Fruit fly (Drosophila melanogaster) whole organism, embryonic: Measurements from ENCODE around the gene Tis11.

Experiments
- Abd-B ChIP-seq: fragments of 200-800 bp; sonication (Bioruptor generic); optimal IDR thresholded peaks from 2 replicates; lab custom pipeline; 2018; ENCODE audit warnings: missing biosample characterization, mild to moderate bottlenecking, missing genetic modification characterization, moderate library complexity
- Adf1 ChIP-seq: fragments of 200-800 bp; sonication (Bioruptor generic); IDR thresholded peaks from 2 replicates; pipeline ENCODE4 v1.3.6; 2022; ENCODE audit warnings: missing biosample characterization, missing genetic modification characterization
- BEAF-32 ChIP-seq: fragments of 200-800 bp; sonication (Bioruptor generic); optimal IDR thresholded peaks from 3 replicates; lab custom pipeline; 2017; ENCODE audit warnings: missing biosample characterization, missing genetic modification characterization, mild to moderate bottlenecking, moderate library complexity, missing genetic modification reagents
- CG10431 ChIP-seq: fragments of 200-800 bp; sonication (Bioruptor generic); optimal IDR thresholded peaks from 3 replicates; lab custom pipeline; 2018; ENCODE audit warnings: missing biosample characterization, mild to moderate bottlenecking, missing genetic modification characterization
- CG10565 ChIP-seq: fragments of 200-800 bp; sonication (Bioruptor generic); optimal IDR thresholded peaks from 3 replicates; lab custom pipeline; 2016; ENCODE audit warnings: missing biosample characterization, mild to moderate bottlenecking, missing genetic modification characterization
- CG11695 ChIP-seq: fragments of 200-800 bp; sonication (Bioruptor generic); IDR thresholded peaks from 3 replicates; pipeline ENCODE4 v1.3.6; 2022; ENCODE audit warnings: missing biosample characterization, missing genetic modification characterization
- CG1233 ChIP-seq: fragments of 200-800 bp; sonication (Bioruptor generic); optimal IDR thresholded peaks from 4 replicates; lab custom pipeline; 2018; ENCODE audit warnings: missing biosample characterization, mild to moderate bottlenecking, missing genetic modification characterization
- CG13624 ChIP-seq: fragments of 200-800 bp; sonication (Bioruptor generic); optimal IDR thresholded peaks from 2 replicates; lab custom pipeline; 2016; ENCODE audit warnings: missing biosample characterization, missing genetic modification characterization
- CG13894 ChIP-seq: fragments of 200-800 bp; sonication (Bioruptor generic); optimal IDR thresholded peaks from 3 replicates; lab custom pipeline; 2018; ENCODE audit warnings: missing biosample characterization, mild to moderate bottlenecking, missing genetic modification characterization, moderate library complexity
- CG14014 ChIP-seq: fragments of 200-800 bp; sonication (Bioruptor generic); IDR thresholded peaks from 2 replicates; pipeline ENCODE4 v1.3.6; 2022; ENCODE audit warnings: missing biosample characterization, missing genetic modification characterization
- CG16863 ChIP-seq: fragments of 200-800 bp; sonication (Bioruptor generic); optimal IDR thresholded peaks from 3 replicates; lab custom pipeline; 2016; ENCODE audit warnings: missing biosample characterization, missing genetic modification characterization
- CG2202 ChIP-seq: fragments of 200-800 bp; sonication (Bioruptor generic); optimal IDR thresholded peaks from 2 replicates; lab custom pipeline; 2018; ENCODE audit warnings: missing biosample characterization, mild to moderate bottlenecking, missing genetic modification characterization
- CG2889 ChIP-seq: fragments of 200-800 bp; sonication (Bioruptor generic); IDR thresholded peaks from 3 replicates; pipeline ENCODE4 v1.3.6; 2022; ENCODE audit warnings: missing biosample characterization, missing genetic modification characterization
- CG31388 ChIP-seq: fragments of 200-800 bp; sonication (Bioruptor generic); optimal IDR thresholded peaks from 2 replicates; lab custom pipeline; 2016; ENCODE audit warnings: missing biosample characterization, missing genetic modification characterization
- CG33213 ChIP-seq: fragments of 200-800 bp; sonication (Bioruptor generic); optimal IDR thresholded peaks from 3 replicates; lab custom pipeline; 2016; ENCODE audit warnings: missing biosample characterization, missing genetic modification characterization
- CG34224 ChIP-seq: fragments of 200-800 bp; sonication (Bioruptor generic); IDR thresholded peaks from 3 replicates; pipeline ENCODE4 v1.3.6; 2022; ENCODE audit warnings: missing biosample characterization, missing genetic modification characterization; ENCODE audit not compliant: partially characterized antibody
- CG3847 ChIP-seq: fragments of 200-800 bp; sonication (Bioruptor generic); IDR thresholded peaks from 2 replicates; pipeline ENCODE4 v1.3.6; 2022; ENCODE audit warnings: missing biosample characterization, missing genetic modification characterization
- CG4404 ChIP-seq: fragments of 200-800 bp; sonication (Bioruptor generic); IDR thresholded peaks from 2 replicates; pipeline ENCODE4 v1.3.6; 2022; ENCODE audit warnings: missing biosample characterization, missing genetic modification characterization
- CG6272 ChIP-seq: fragments of 200-800 bp; sonication (Bioruptor generic); IDR thresholded peaks from 2 replicates; pipeline ENCODE4 v1.3.6; 2022; ENCODE audit warnings: missing biosample characterization, missing genetic modification characterization
- CG6689 ChIP-seq: fragments of 200-800 bp; sonication (Bioruptor generic); IDR thresholded peaks from 2 replicates; pipeline ENCODE4 v1.3.6; 2022; ENCODE audit warnings: missing biosample characterization, missing genetic modification characterization
- CG8089 ChIP-seq: fragments of 200-800 bp; sonication (Bioruptor generic); optimal IDR thresholded peaks from 3 replicates; lab custom pipeline; 2016; ENCODE audit warnings: missing biosample characterization, missing genetic modification characterization
- CG8765 ChIP-seq: fragments of 200-800 bp; sonication (Bioruptor generic); IDR thresholded peaks from 2 replicates; pipeline ENCODE4 v1.3.6; 2022; ENCODE audit warnings: missing biosample characterization, missing genetic modification characterization
- CG9876 ChIP-seq: fragments of 200-800 bp; sonication (Bioruptor generic); optimal IDR thresholded peaks from 2 replicates; lab custom pipeline; 2016; ENCODE audit warnings: missing biosample characterization, missing genetic modification characterization
- E2f2 ChIP-seq: fragments of 200-800 bp; sonication (Bioruptor generic); IDR thresholded peaks from 2 replicates; pipeline ENCODE4 v1.3.6; 2022; ENCODE audit warnings: missing biosample characterization, missing genetic modification characterization
- Ets65A ChIP-seq: fragments of 200-800 bp; sonication (Bioruptor generic); peaks from one replicate; lab custom pipeline; 2016; ENCODE audit warnings: missing biosample characterization, missing genetic modification characterization
- HLH3B ChIP-seq: fragments of 200-800 bp; sonication (Bioruptor generic); IDR thresholded peaks from 2 replicates; pipeline ENCODE4 v1.3.6; 2022; ENCODE audit warnings: missing biosample characterization, missing genetic modification characterization
- HLHmδ ChIP-seq: fragments of 200-800 bp; sonication (Bioruptor generic); optimal IDR thresholded peaks from 2 replicates; lab custom pipeline; 2018; ENCODE audit warnings: missing biosample characterization, mild to moderate bottlenecking, missing genetic modification characterization, moderate library complexity
- Hr3 ChIP-seq: fragments of 200-800 bp; sonication (Bioruptor generic); optimal IDR thresholded peaks from 3 replicates; lab custom pipeline; 2016; ENCODE audit warnings: missing biosample characterization, missing genetic modification characterization
- Med ChIP-seq: fragments of 200-800 bp; sonication (Bioruptor generic); peaks from one replicate; lab custom pipeline; 2016; ENCODE audit warnings: missing biosample characterization, missing genetic modification characterization, mild to moderate bottlenecking, inconsistent platforms, moderate library complexity
- PHDP ChIP-seq: fragments of 200-800 bp; sonication (Bioruptor generic); optimal IDR thresholded peaks from 3 replicates; lab custom pipeline; 2018; ENCODE audit warnings: missing biosample characterization, mild to moderate bottlenecking, missing genetic modification characterization, moderate library complexity
- Spps ChIP-seq: fragments of 200-800 bp; sonication (Bioruptor generic); optimal IDR thresholded peaks from 2 replicates; lab custom pipeline; 2018; ENCODE audit warnings: missing biosample characterization, mild to moderate bottlenecking, missing genetic modification characterization
- Usf ChIP-seq: fragments of 200-800 bp; sonication (Bioruptor generic); optimal IDR thresholded peaks from 2 replicates; lab custom pipeline; 2017; ENCODE audit warnings: missing genotype, missing biosample characterization, missing genetic modification characterization
- ab ChIP-seq: fragments of 200-800 bp; sonication (Bioruptor generic); optimal IDR thresholded peaks from 2 replicates; lab custom pipeline; 2016; ENCODE audit warnings: missing biosample characterization, missing genetic modification characterization
- bsh ChIP-seq, 2 experiments: fragments of 200-800 bp; sonication (Bioruptor generic); optimal IDR thresholded peaks; 2 replicates each; lab custom pipeline; 2017 to 2018; ENCODE audit warnings: mild to moderate bottlenecking in 2 of 2, missing biosample characterization in 2 of 2, missing genetic modification characterization in 2 of 2, moderate library complexity in 1 of 2
- danr ChIP-seq: fragments of 200-800 bp; sonication (Bioruptor generic); IDR thresholded peaks from 2 replicates; pipeline ENCODE4 v1.3.6; 2022; ENCODE audit warnings: missing biosample characterization, missing genetic modification characterization
- disco-r ChIP-seq: fragments of 200-800 bp; sonication (Bioruptor generic); optimal IDR thresholded peaks from 2 replicates; lab custom pipeline; 2016; ENCODE audit warnings: missing biosample characterization, missing genetic modification characterization
- dysf ChIP-seq: fragments of 200-800 bp; sonication (Bioruptor generic); IDR thresholded peaks from 3 replicates; pipeline ENCODE4 v1.3.6; 2022; ENCODE audit warnings: missing biosample characterization, missing genetic modification characterization
- esg ChIP-seq: fragments of 200-800 bp; sonication (Bioruptor generic); conservative IDR thresholded peaks from 2 replicates; pipeline ENCODE4 v1.3.6; 2022; ENCODE audit warnings: missing biosample characterization, missing genetic modification characterization
- fu2 ChIP-seq: fragments of 200-800 bp; sonication (Bioruptor generic); optimal IDR thresholded peaks from 2 replicates; lab custom pipeline; 2016; ENCODE audit warnings: missing biosample characterization, missing genetic modification characterization
- her ChIP-seq: fragments of 200-800 bp; sonication (Bioruptor generic); optimal IDR thresholded peaks from 2 replicates; lab custom pipeline; 2016; ENCODE audit warnings: missing biosample characterization, missing genetic modification characterization
- inv ChIP-seq: fragments of 200-800 bp; sonication (Bioruptor generic); IDR thresholded peaks from 2 replicates; pipeline ENCODE4 v1.3.6; 2022; ENCODE audit warnings: missing biosample characterization, missing genetic modification characterization; ENCODE audit not compliant: partially characterized antibody
- kah ChIP-seq: fragments of 200-800 bp; sonication (Bioruptor generic); optimal IDR thresholded peaks from 2 replicates; lab custom pipeline; 2018; ENCODE audit warnings: missing biosample characterization, mild to moderate bottlenecking, missing genetic modification characterization
- lmd ChIP-seq: fragments of 200-800 bp; sonication (Bioruptor generic); IDR thresholded peaks from 2 replicates; pipeline ENCODE4 v1.3.6; 2022; ENCODE audit warnings: missing biosample characterization, missing genetic modification characterization
- nom ChIP-seq: fragments of 200-800 bp; sonication (Bioruptor generic); optimal IDR thresholded peaks from 2 replicates; lab custom pipeline; 2017; ENCODE audit warnings: missing biosample characterization, missing genetic modification characterization, mild to moderate bottlenecking, moderate library complexity, missing genetic modification reagents
- pfk ChIP-seq: fragments of 200-800 bp; sonication (Bioruptor generic); optimal IDR thresholded peaks from 2 replicates; lab custom pipeline; 2018; ENCODE audit warnings: missing biosample characterization, mild to moderate bottlenecking, missing genetic modification characterization, moderate library complexity
- pros ChIP-seq: fragments of 200-800 bp; sonication (Bioruptor generic); optimal IDR thresholded peaks from 3 replicates; lab custom pipeline; 2019; ENCODE audit warnings: missing biosample characterization, mild to moderate bottlenecking, missing genetic modification characterization, moderate library complexity
- shn ChIP-seq: fragments of 200-800 bp; sonication (Bioruptor generic); optimal IDR thresholded peaks from 3 replicates; lab custom pipeline; 2016; ENCODE audit warnings: missing biosample characterization, missing genetic modification characterization
- sna ChIP-seq: fragments of 200-800 bp; sonication (Bioruptor generic); IDR thresholded peaks from 2 replicates; pipeline ENCODE4 v1.3.6; 2022; ENCODE audit warnings: missing biosample characterization, missing genetic modification characterization; ENCODE audit not compliant: partially characterized antibody
- ssp ChIP-seq: fragments of 200-800 bp; sonication (Bioruptor generic); IDR thresholded peaks from 2 replicates; pipeline ENCODE4 v1.3.6; 2022; ENCODE audit warnings: missing biosample characterization, missing genetic modification characterization
- wdn ChIP-seq: fragments of 200-800 bp; sonication (Bioruptor generic); IDR thresholded peaks from 2 replicates; pipeline ENCODE4 v1.3.6; 2022; ENCODE audit warnings: missing biosample characterization, missing genetic modification characterization

Tis11 gene

dm6 chrX:12665112-12665795 lies 6.0 kb downstream of the Tis11 start (continued):
- TF ChIP-seq inv (GFP tag; lab: Robert Waterston, UW) (no peak), CG31388 (GFP tag; lab: Kevin White, UChicago) (peak; percentile 45), Ets65A (GFP tag; lab: Kevin White, UChicago) (peak; percentile 91), CG2202 (tag; lab: Kevin White, UChicago) (peak; percentile 80), shn (GFP tag; lab: Kevin White, UChicago) (no peak), CG2889 (peak; percentile 86), CG4404 (peak; percentile 85), CG8765 (GFP tag; lab: Robert Waterston, UW) (peak; percentile 79), Usf (GFP tag; lab: Kevin White, UChicago) (peak; percentile 77), Abd-B (GFP tag; lab: Kevin White, UChicago) (peak; percentile 86), sna (GFP tag; lab: Robert Waterston, UW) (no peak), CG16863 (GFP tag; lab: Kevin White, UChicago) (peak; percentile 36), Hr3 (GFP tag; lab: Kevin White, UChicago) (peak; percentile 88), CG3847 (peak; percentile 90), CG33213 (GFP tag; lab: Kevin White, UChicago) (peak; percentile 36), CG6689 (GFP tag; lab: Robert Waterston, UW) (peak; percentile 92), disco-r (GFP tag; lab: Kevin White, UChicago) (peak; percentile 33), ab (GFP tag; lab: Kevin White, UChicago) (peak; percentile 16), Spps (tag; lab: Kevin White, UChicago) (peak; percentile 80), BEAF-32 (GFP tag; lab: Kevin White, UChicago) (no peak), pros (GFP tag; lab: Kevin White, UChicago) (peak; percentile 70), CG10565 (peak; percentile 6), CG13894 (tag; lab: Kevin White, UChicago) (peak; percentile 49), dysf (peak; percentile 94), danr (peak; percentile 88), HLH3B (GFP tag; lab: Robert Waterston, UW) (peak; percentile 88), PHDP (peak; percentile 88), CG9876 (GFP tag; lab: Kevin White, UChicago) (no peak), esg (GFP tag; lab: Robert Waterston, UW) (peak; percentile 87), CG14014 (peak; percentile 88), pfk (peak; percentile 10), Adf1 (peak; percentile 76), CG10431 (GFP tag; lab: Kevin White, UChicago) (peak; percentile 58), ssp (GFP tag; lab: Robert Waterston, UW) (peak; percentile 82; the same call in 1 of the 2 replicates), CG34224 (no peak), bsh (GFP tag; optimal IDR thresholded peaks at IDR 0.05; lab: Kevin White, UChicago) (peak; percentile 84 to 94), CG1233 (GFP tag; lab: Kevin White, UChicago) (peak; percentile 90), fu2 (GFP tag; lab: Kevin White, UChicago) (peak; percentile 34), CG11695 (GFP tag; lab: Robert Waterston, UW) (peak; percentile 89), CG8089 (GFP tag; lab: Kevin White, UChicago) (peak; percentile 46), wdn (GFP tag; lab: Robert Waterston, UW) (peak; percentile 85), CG13624 (no peak), HLHmδ (no peak), lmd (GFP tag; lab: Robert Waterston, UW) (peak; percentile 91), Med (GFP tag; lab: Kevin White, UChicago) (peak; percentile 87), kah (GFP tag; lab: Kevin White, UChicago) (peak; percentile 59), her (no peak), nom (GFP tag; lab: Kevin White, UChicago) (peak; percentile 90), E2f2 (GFP tag; lab: Robert Waterston, UW) (peak; percentile 67), CG6272 (GFP tag; lab: Robert Waterston, UW) (peak; percentile 79)
